Worm (Caenorhabditis elegans) whole organism, L2 larva: ENCODE measurements around the gene C17G1.5.

Source experiments
- R02D3.7 ChIP-seq: fragments of 150-350 bp; optimal IDR thresholded peaks from 2 replicates; lab custom pipeline; 2014; ENCODE audit warnings: missing biosample characterization, missing genetic modification characterization
- alr-1 ChIP-seq: fragments of 150-350 bp; optimal IDR thresholded peaks from 2 replicates; lab custom pipeline; 2014; ENCODE audit warnings: missing biosample characterization, missing genetic modification characterization
- aly-2 ChIP-seq: fragments of 150-350 bp; optimal IDR thresholded peaks from 2 replicates; lab custom pipeline; 2014; ENCODE audit warnings: missing biosample characterization, missing genetic modification characterization
- ama-1 ChIP-seq: fragments of 150-350 bp; optimal IDR thresholded peaks from 2 replicates; lab custom pipeline; 2018; ENCODE audit warnings: inconsistent platforms
- egl-27 ChIP-seq: sonication (generic microtip); optimal IDR thresholded peaks from 3 replicates; lab custom pipeline; 2017; ENCODE audit warnings: missing biosample characterization, missing genetic modification reagents, missing genetic modification characterization
- nhr-11 ChIP-seq: fragments of 150-350 bp; optimal IDR thresholded peaks from 2 replicates; lab custom pipeline; 2014; ENCODE audit warnings: missing biosample characterization, missing genetic modification characterization
- nhr-77 ChIP-seq: fragments of 150-350 bp; optimal IDR thresholded peaks from 2 replicates; lab custom pipeline; 2014; ENCODE audit warnings: missing biosample characterization, missing genetic modification characterization
- peb-1 ChIP-seq: fragments of 150-350 bp; optimal IDR thresholded peaks from 2 replicates; lab custom pipeline; 2014; ENCODE audit warnings: missing biosample characterization, missing genetic modification characterization
- unc-62 ChIP-seq: fragments of 150-350 bp; optimal IDR thresholded peaks from 2 replicates; lab custom pipeline; 2014; ENCODE audit warnings: missing biosample characterization, missing genetic modification reagents, missing genetic modification characterization
- zag-1 ChIP-seq: fragments of 150-350 bp; optimal IDR thresholded peaks from 2 replicates; lab custom pipeline; 2014; ENCODE audit warnings: missing biosample characterization, missing genetic modification characterization
- ztf-4 ChIP-seq: fragments of 150-350 bp; optimal IDR thresholded peaks from 2 replicates; lab custom pipeline; 2014; ENCODE audit warnings: missing biosample characterization, missing genetic modification characterization

DNA sequence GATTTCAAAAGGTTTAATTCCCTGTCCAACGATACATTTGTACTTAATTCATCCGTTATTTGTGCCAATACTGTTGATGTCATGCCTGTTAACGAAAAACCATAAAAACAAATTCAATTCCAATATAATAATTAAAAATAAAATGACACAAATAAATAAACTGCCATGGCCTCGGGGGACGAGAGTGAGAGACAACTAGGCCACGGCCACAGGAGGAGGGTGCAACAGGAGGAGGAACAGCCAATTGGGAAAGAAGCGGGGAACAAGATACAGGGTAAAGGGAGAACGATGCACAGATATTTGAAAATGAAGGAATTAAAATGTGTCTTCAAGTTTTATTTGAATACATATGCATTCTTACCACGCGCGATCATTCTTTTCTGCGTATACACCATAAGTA, 21.2 kb upstream of the C17G1.5 start, which contains the start of gene F21G4.6:
- TF ChIP-seq nhr-11 (tag; lab: Kevin White, UChicago), result no peak
- no peak for TF ChIP-seq peb-1 (tag; lab: Kevin White, UChicago)
- no peak for TF ChIP-seq ztf-4 (tag; lab: Kevin White, UChicago)
- TF ChIP-seq aly-2 (tag; lab: Kevin White, UChicago), result no peak
- no peak for TF ChIP-seq alr-1 (tag; lab: Kevin White, UChicago)
- no peak for TF ChIP-seq egl-27 (tag; lab: Kevin White, UChicago)
- no peak for TF ChIP-seq zag-1 (tag; lab: Kevin White, UChicago)
- no peak for TF ChIP-seq unc-62
- TF ChIP-seq ama-1, result no peak
- TF ChIP-seq nhr-77, result no peak
- no peak for TF ChIP-seq R02D3.7 (tag; lab: Kevin White, UChicago)
